Fruit fly (Drosophila melanogaster) whole organism, prepupa: ENCODE data around the gene Or19a.

Experiments used
- Blimp-1 ChIP-seq: fragments of 200-800 bp; sonication (Bioruptor generic); optimal IDR thresholded peaks from 3 replicates; lab custom pipeline; 2017; ENCODE audit warnings: missing biosample characterization, missing genetic modification characterization, mild to moderate bottlenecking, moderate library complexity, missing genetic modification reagents
- CG10631 ChIP-seq: fragments of 200-800 bp; sonication (Bioruptor generic); optimal IDR thresholded peaks from 2 replicates; lab custom pipeline; 2016; ENCODE audit warnings: missing biosample characterization, missing genetic modification characterization
- CG11294 ChIP-seq: fragments of 200-800 bp; sonication (Bioruptor generic); IDR thresholded peaks from 2 replicates; pipeline ENCODE4 v1.3.6; 2022; ENCODE audit warnings: missing biosample characterization, missing genetic modification characterization
- CG11762 ChIP-seq: fragments of 200-800 bp; sonication (Bioruptor generic); optimal IDR thresholded peaks from 3 replicates; lab custom pipeline; 2016; ENCODE audit warnings: missing biosample characterization, missing genetic modification characterization; ENCODE audit not compliant: insufficient read depth
- CG15336 ChIP-seq: fragments of 200-800 bp; sonication (Bioruptor generic); IDR thresholded peaks from 2 replicates; pipeline ENCODE4 v1.3.6; 2022; ENCODE audit warnings: missing biosample characterization, missing genetic modification characterization
- CG16779 ChIP-seq: fragments of 200-800 bp; sonication (Bioruptor generic); optimal IDR thresholded peaks from 3 replicates; lab custom pipeline; 2017; ENCODE audit warnings: missing biosample characterization, mild to moderate bottlenecking, missing genetic modification characterization
- CG3032 ChIP-seq: fragments of 200-800 bp; optimal IDR thresholded peaks from 2 replicates; lab custom pipeline; 2019; ENCODE audit warnings: missing biosample characterization, mild to moderate bottlenecking, missing genetic modification characterization, moderate library complexity
- CG31627 ChIP-seq: fragments of 200-800 bp; sonication (Bioruptor generic); optimal IDR thresholded peaks from 3 replicates; lab custom pipeline; 2016; ENCODE audit warnings: missing biosample characterization, missing genetic modification characterization
- CG32006 ChIP-seq: fragments of 200-800 bp; sonication (Bioruptor generic); optimal IDR thresholded peaks from 3 replicates; lab custom pipeline; 2017; ENCODE audit warnings: missing biosample characterization, mild to moderate bottlenecking, missing genetic modification characterization
- CG34406 ChIP-seq: fragments of 200-800 bp; sonication (Bioruptor generic); optimal IDR thresholded peaks from 3 replicates; lab custom pipeline; 2016; ENCODE audit warnings: missing biosample characterization, missing genetic modification characterization
- CG3919 ChIP-seq: fragments of 200-800 bp; sonication (Bioruptor generic); optimal IDR thresholded peaks from 3 replicates; lab custom pipeline; 2016; ENCODE audit warnings: missing biosample characterization, missing genetic modification characterization
- CG4318 ChIP-seq: fragments of 200-800 bp; sonication (Bioruptor generic); optimal IDR thresholded peaks from 3 replicates; lab custom pipeline; 2017; ENCODE audit warnings: missing biosample characterization, mild to moderate bottlenecking, missing genetic modification characterization
- CG6163 ChIP-seq: fragments of 200-800 bp; sonication (Bioruptor generic); IDR thresholded peaks from 3 replicates; pipeline ENCODE4 v1.3.6; 2022; ENCODE audit warnings: missing biosample characterization, missing genetic modification characterization
- CG6276 ChIP-seq: fragments of 200-800 bp; sonication (Bioruptor generic); optimal IDR thresholded peaks from 2 replicates; lab custom pipeline; 2017; ENCODE audit warnings: missing biosample characterization, mild to moderate bottlenecking, missing genetic modification characterization
- CG6792 ChIP-seq: fragments of 200-800 bp; sonication (Bioruptor generic); optimal IDR thresholded peaks from 3 replicates; lab custom pipeline; 2016; ENCODE audit warnings: missing biosample characterization, missing genetic modification characterization
- CG6808 ChIP-seq: fragments of 200-800 bp; sonication (Bioruptor generic); optimal IDR thresholded peaks from 3 replicates; lab custom pipeline; 2017; ENCODE audit warnings: missing biosample characterization, missing genetic modification characterization, mild to moderate bottlenecking, moderate library complexity, missing genetic modification reagents
- CG7368 ChIP-seq: fragments of 200-800 bp; sonication (Bioruptor generic); optimal IDR thresholded peaks from 3 replicates; lab custom pipeline; 2016; ENCODE audit warnings: missing biosample characterization, missing genetic modification characterization
- CG8119 ChIP-seq: fragments of 200-800 bp; sonication (Bioruptor generic); IDR thresholded peaks from 3 replicates; pipeline ENCODE4 v1.3.6; 2022; ENCODE audit warnings: missing biosample characterization, missing genetic modification characterization
- CG8632 ChIP-seq: fragments of 200-800 bp; sonication (Bioruptor generic); optimal IDR thresholded peaks from 3 replicates; lab custom pipeline; 2016; ENCODE audit warnings: missing biosample characterization, missing genetic modification characterization
- CG9139 ChIP-seq: fragments of 200-800 bp; sonication (Bioruptor generic); optimal IDR thresholded peaks from 3 replicates; lab custom pipeline; 2017; ENCODE audit warnings: missing biosample characterization, mild to moderate bottlenecking, missing genetic modification characterization
- Eip78C ChIP-seq: fragments of 200-800 bp; sonication (Bioruptor generic); peaks from one replicate; lab custom pipeline; 2016; ENCODE audit warnings: missing biosample characterization, missing genetic modification characterization
- Eip93F ChIP-seq: fragments of 200-800 bp; sonication (Bioruptor generic); optimal IDR thresholded peaks from 2 replicates; lab custom pipeline; 2016; ENCODE audit warnings: missing biosample characterization, mild to moderate bottlenecking, missing genetic modification characterization
- Ets21C ChIP-seq: fragments of 200-800 bp; sonication (Bioruptor generic); optimal IDR thresholded peaks from 3 replicates; lab custom pipeline; 2016; ENCODE audit warnings: missing biosample characterization, missing genetic modification characterization
- Ets96B ChIP-seq: fragments of 200-800 bp; optimal IDR thresholded peaks from 2 replicates; lab custom pipeline; 2019; ENCODE audit warnings: missing biosample characterization, mild to moderate bottlenecking, missing genetic modification characterization, moderate library complexity
- Gug ChIP-seq: fragments of 200-800 bp; sonication (Bioruptor generic); IDR thresholded peaks from 2 replicates; pipeline ENCODE4 v1.3.6; 2022; ENCODE audit warnings: missing biosample characterization, missing genetic modification characterization
- Hr39 ChIP-seq: fragments of 200-800 bp; sonication (Bioruptor generic); optimal IDR thresholded peaks from 2 replicates; lab custom pipeline; 2016; ENCODE audit warnings: missing biosample characterization, missing genetic modification characterization
- Hr4 ChIP-seq: fragments of 200-800 bp; sonication (Bioruptor generic); optimal IDR thresholded peaks from 3 replicates; lab custom pipeline; 2016; ENCODE audit warnings: missing biosample characterization, missing genetic modification characterization
- Lpt ChIP-seq: fragments of 200-800 bp; sonication (Bioruptor generic); optimal IDR thresholded peaks from 3 replicates; lab custom pipeline; 2016; ENCODE audit warnings: missing biosample characterization, missing genetic modification characterization
- Met ChIP-seq: fragments of 200-800 bp; sonication (Bioruptor generic); optimal IDR thresholded peaks from 3 replicates; lab custom pipeline; 2016; ENCODE audit warnings: missing biosample characterization, missing genetic modification characterization
- OdsH ChIP-seq: fragments of 200-800 bp; sonication (Bioruptor generic); optimal IDR thresholded peaks from 3 replicates; lab custom pipeline; 2016; ENCODE audit warnings: missing biosample characterization, missing genetic modification characterization
- Smox ChIP-seq: fragments of 200-800 bp; sonication (Bioruptor generic); optimal IDR thresholded peaks from 3 replicates; lab custom pipeline; 2016; ENCODE audit warnings: missing biosample characterization, missing genetic modification characterization
- Sox102F ChIP-seq: fragments of 200-800 bp; sonication (Bioruptor generic); optimal IDR thresholded peaks from 2 replicates; lab custom pipeline; 2016; ENCODE audit warnings: missing biosample characterization, mild to moderate bottlenecking, missing genetic modification characterization
- Sox14 ChIP-seq: fragments of 200-800 bp; sonication (Bioruptor generic); optimal IDR thresholded peaks from 3 replicates; lab custom pipeline; 2016; ENCODE audit warnings: missing biosample characterization, missing genetic modification characterization
- Sox15 ChIP-seq: fragments of 200-800 bp; sonication (Bioruptor generic); optimal IDR thresholded peaks from 3 replicates; lab custom pipeline; 2016; ENCODE audit warnings: missing biosample characterization, missing genetic modification characterization
- achi ChIP-seq: fragments of 200-800 bp; sonication (Bioruptor generic); optimal IDR thresholded peaks from 3 replicates; lab custom pipeline; 2016; ENCODE audit warnings: missing biosample characterization, missing genetic modification characterization
- acj6 ChIP-seq: fragments of 200-800 bp; sonication (Bioruptor generic); optimal IDR thresholded peaks from 3 replicates; lab custom pipeline; 2016; ENCODE audit warnings: missing biosample characterization, missing genetic modification characterization
- dac ChIP-seq: fragments of 200-800 bp; sonication (Bioruptor generic); optimal IDR thresholded peaks from 2 replicates; lab custom pipeline; 2017; ENCODE audit warnings: missing biosample characterization, mild to moderate bottlenecking, missing genetic modification characterization
- dsx ChIP-seq: fragments of 200-800 bp; optimal IDR thresholded peaks from 3 replicates; lab custom pipeline; 2019; ENCODE audit warnings: missing biosample characterization, mild to moderate bottlenecking, missing genetic modification characterization, moderate library complexity; ENCODE audit not compliant: poor library complexity, severe bottlenecking
- eg ChIP-seq: fragments of 200-800 bp; sonication (Bioruptor generic); IDR thresholded peaks from 3 replicates; pipeline ENCODE4 v1.3.6; 2022; ENCODE audit warnings: missing biosample characterization, missing genetic modification characterization
- esn ChIP-seq: fragments of 200-800 bp; sonication (Bioruptor generic); optimal IDR thresholded peaks from 2 replicates; lab custom pipeline; 2016; ENCODE audit warnings: missing biosample characterization, mild to moderate bottlenecking, missing genetic modification characterization, moderate library complexity
- fd59A ChIP-seq: fragments of 200-800 bp; sonication (Bioruptor generic); optimal IDR thresholded peaks from 2 replicates; lab custom pipeline; 2017; ENCODE audit warnings: missing biosample characterization, mild to moderate bottlenecking, missing genetic modification characterization, missing genetic modification reagents
- fd85E ChIP-seq: fragments of 200-800 bp; sonication (Bioruptor generic); optimal IDR thresholded peaks from 3 replicates; lab custom pipeline; 2016; ENCODE audit warnings: missing biosample characterization, missing genetic modification characterization
- fkh ChIP-seq: fragments of 200-800 bp; sonication (Bioruptor generic); optimal IDR thresholded peaks from 3 replicates; lab custom pipeline; 2017; ENCODE audit warnings: missing biosample characterization, mild to moderate bottlenecking, missing genetic modification characterization, moderate library complexity
- lz ChIP-seq: fragments of 200-800 bp; sonication (Bioruptor generic); optimal IDR thresholded peaks from 3 replicates; lab custom pipeline; 2016; ENCODE audit warnings: missing biosample characterization, missing genetic modification characterization
- net ChIP-seq: fragments of 200-800 bp; sonication (Bioruptor generic); optimal IDR thresholded peaks from 3 replicates; lab custom pipeline; 2016; ENCODE audit warnings: missing biosample characterization, missing genetic modification characterization
- pdm3 ChIP-seq: fragments of 200-800 bp; sonication (Bioruptor generic); optimal IDR thresholded peaks from 3 replicates; lab custom pipeline; 2016; ENCODE audit warnings: missing biosample characterization, missing genetic modification characterization
- salr ChIP-seq, 2 experiments: fragments of 200-800 bp; sonication (Bioruptor generic); optimal IDR thresholded peaks; 3 replicates each; lab custom pipeline; 2016 to 2018; ENCODE audit warnings: missing biosample characterization in 2 of 2, missing genetic modification characterization in 2 of 2, mild to moderate bottlenecking in 1 of 2
- spab ChIP-seq: fragments of 200-800 bp; sonication (Bioruptor generic); optimal IDR thresholded peaks from 2 replicates; lab custom pipeline; 2017; ENCODE audit warnings: missing biosample characterization, mild to moderate bottlenecking, missing genetic modification characterization, missing genetic modification reagents
- ss ChIP-seq, 2 experiments: fragments of 200-800 bp; sonication (Bioruptor generic); optimal IDR thresholded peaks; 2 replicates in 1 of 2; 3 replicates in 1 of 2; lab custom pipeline; 2017 to 2018; ENCODE audit warnings: mild to moderate bottlenecking in 2 of 2, missing biosample characterization in 2 of 2, missing genetic modification characterization in 2 of 2, moderate library complexity in 1 of 2
- svp ChIP-seq: fragments of 200-800 bp; sonication (Bioruptor generic); peaks from one replicate; lab custom pipeline; 2016; ENCODE audit warnings: missing biosample characterization, missing genetic modification characterization
- topi ChIP-seq: fragments of 200-800 bp; sonication (Bioruptor generic); optimal IDR thresholded peaks from 3 replicates; lab custom pipeline; 2016; ENCODE audit warnings: missing biosample characterization, missing genetic modification characterization
- vri ChIP-seq: fragments of 200-800 bp; sonication (Bioruptor generic); optimal IDR thresholded peaks from 3 replicates; lab custom pipeline; 2016; ENCODE audit warnings: missing biosample characterization, mild to moderate bottlenecking, missing genetic modification characterization

Or19a gene

DNA sequence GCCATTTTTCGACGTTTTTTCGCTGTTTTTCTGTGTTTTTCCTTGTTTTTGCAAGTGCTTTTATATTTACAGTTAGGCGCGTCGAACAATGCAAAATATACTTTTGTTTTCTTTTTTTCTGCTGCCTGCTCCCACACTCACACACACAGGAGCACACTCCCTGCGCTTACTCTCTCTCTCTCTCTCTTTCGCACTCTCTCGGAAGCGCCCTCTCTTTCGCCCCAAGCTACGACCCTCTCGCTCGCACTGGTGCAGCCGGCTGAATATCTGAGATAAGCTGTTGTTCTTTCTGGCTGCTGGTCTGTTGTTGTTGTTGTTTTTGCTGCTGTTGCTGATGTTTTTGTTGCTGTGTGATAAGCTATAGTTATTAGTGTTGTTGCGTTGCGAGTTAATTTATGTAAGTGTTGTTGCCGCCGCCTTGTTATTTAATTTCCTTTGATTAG, 16.0 kb upstream of the Or19a start:
- TF ChIP-seq lz (no peak), CG15336 (GFP tag; lab: Robert Waterston, UW) (peak; percentile 43; the same call in 1 of the 2 replicates), CG8632 (GFP tag; lab: Kevin White, UChicago) (peak; percentile 12), CG31627 (GFP tag; lab: Kevin White, UChicago) (no peak), CG3919 (GFP tag; lab: Kevin White, UChicago) (no peak), CG34406 (GFP tag; lab: Kevin White, UChicago) (peak; percentile 19), ss (GFP tag; optimal IDR thresholded peaks at IDR 0.05; lab: Kevin White, UChicago) (peak; percentile 38 to 70), salr (GFP tag; optimal IDR thresholded peaks at IDR 0.05; lab: Kevin White, UChicago) (peak in 1 of 2 experiments; percentile 16), Eip93F (GFP tag; lab: Kevin White, UChicago) (no peak), CG3032 (peak; percentile 7), CG10631 (no peak), vri (GFP tag; lab: Kevin White, UChicago) (peak; percentile 63), Eip78C (GFP tag; lab: Kevin White, UChicago) (peak; percentile 52), Ets21C (GFP tag; lab: Kevin White, UChicago) (no peak), OdsH (GFP tag; lab: Kevin White, UChicago) (no peak), CG32006 (peak; percentile 28), CG9139 (GFP tag; lab: Kevin White, UChicago) (peak; percentile 32), CG11294 (GFP tag; lab: Robert Waterston, UW) (no peak), CG6163 (GFP tag; lab: Robert Waterston, UW) (peak; percentile 75; the same call in 2 of the 3 replicates), fkh (GFP tag; lab: Kevin White, UChicago) (peak; percentile 28), CG4318 (no peak), Smox (no peak), Blimp-1 (GFP tag; lab: Kevin White, UChicago) (peak; percentile 16), CG8119 (GFP tag; lab: Robert Waterston, UW) (peak; percentile 47; the same call in 1 of the 3 replicates), CG16779 (tag; lab: Kevin White, UChicago) (peak; percentile 47), Ets96B (tag; lab: Kevin White, UChicago) (peak; percentile 29), Sox102F (no peak), esn (GFP tag; lab: Kevin White, UChicago) (no peak), Sox14 (GFP tag; lab: Kevin White, UChicago) (peak; percentile 67), Hr4 (no peak), Lpt (GFP tag; lab: Kevin White, UChicago) (peak; percentile 15), achi (GFP tag; lab: Kevin White, UChicago) (no peak), fd59A (GFP tag; lab: Kevin White, UChicago) (no peak), CG7368 (GFP tag; lab: Kevin White, UChicago) (no peak), Hr39 (no peak), eg (GFP tag; lab: Robert Waterston, UW) (peak; percentile 75), svp (no peak), Met (GFP tag; lab: Kevin White, UChicago) (no peak), pdm3 (GFP tag; lab: Kevin White, UChicago) (no peak), topi (GFP tag; lab: Kevin White, UChicago) (peak; percentile 46), dac (GFP tag; lab: Kevin White, UChicago) (peak; percentile 34), dsx (GFP tag; lab: Kevin White, UChicago) (peak; percentile 40), CG6792 (GFP tag; lab: Kevin White, UChicago) (no peak), net (peak; percentile 26), acj6 (GFP tag; lab: Kevin White, UChicago) (no peak), CG11762 (GFP tag; lab: Kevin White, UChicago) (no peak), Sox15 (no peak), fd85E (no peak), CG6276 (GFP tag; lab: Kevin White, UChicago) (no peak), spab (GFP tag; lab: Kevin White, UChicago) (no peak), Gug (GFP tag; lab: Robert Waterston, UW) (peak; percentile 39), CG6808 (GFP tag; lab: Kevin White, UChicago) (peak; percentile 18)
